Worm (Caenorhabditis elegans): Measurements from ENCODE around the gene Y9C12A.1.

DNA sequence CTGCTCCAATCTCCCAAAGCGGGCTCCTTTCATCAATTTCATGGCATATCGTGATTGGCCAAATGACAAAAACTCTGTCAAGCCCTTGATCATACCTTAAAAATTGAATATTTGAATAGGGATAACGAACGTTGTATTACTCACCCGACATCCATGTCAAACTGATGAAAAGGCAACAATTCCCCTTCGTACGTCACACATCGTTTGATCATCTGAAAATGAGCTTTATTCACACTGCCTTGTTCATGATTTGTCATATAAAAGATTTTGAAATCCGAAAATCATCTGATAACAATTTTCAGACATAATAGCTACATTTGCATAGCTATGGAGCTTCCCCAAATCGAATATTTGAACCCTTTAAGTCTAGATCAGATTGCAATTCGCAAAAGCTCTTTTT is 23.9 kb upstream of the Y9C12A.1 start, which contains the start of gene M02A10.1:
- TF ChIP-seq ztf-11 (tag; optimal IDR thresholded peaks at IDR 0.05) (no peak), skn-1 (tag; optimal IDR thresholded peaks at IDR 0.05) (no peak), snpc-4 (tag; optimal IDR thresholded peaks at IDR 0.05) (no peak), aly-2 (tag; optimal IDR thresholded peaks at IDR 0.05) (no peak)
